Fruit fly (Drosophila melanogaster): ENCODE measurements around the gene alpha-Est4.

Gene alpha-Est4

DNA sequence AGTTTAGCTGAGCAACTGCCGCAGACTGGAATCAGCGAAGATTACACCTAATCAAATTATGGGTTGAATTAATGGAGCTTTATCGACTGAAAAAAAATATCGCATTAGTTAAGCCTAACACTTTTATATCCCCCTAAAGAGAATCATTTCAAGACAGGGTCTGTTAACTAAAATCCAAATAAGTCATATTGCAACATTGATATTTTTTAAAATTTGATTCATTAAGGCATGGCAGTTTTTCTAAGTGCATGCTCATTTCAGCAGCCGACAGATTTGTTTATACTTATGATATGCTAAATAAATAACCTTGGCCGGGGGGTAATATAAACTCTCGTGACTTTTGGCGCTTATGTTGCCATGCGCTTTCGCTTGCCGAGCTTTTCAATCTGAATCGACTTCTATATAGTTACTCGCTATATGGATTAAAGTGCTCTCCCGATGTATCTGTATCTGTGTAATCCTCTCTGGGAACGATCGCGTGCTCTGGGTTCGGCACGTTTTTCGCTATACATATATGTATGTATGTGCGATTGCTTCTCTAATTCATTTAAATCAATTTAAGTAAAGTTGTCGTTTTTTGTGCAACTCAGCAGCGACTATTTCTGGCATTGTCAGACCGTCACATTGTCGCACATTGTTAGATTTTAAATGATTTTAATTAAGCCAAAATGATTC lies 32.0 kb downstream of the alpha-Est4 start (continued):
- TF ChIP-seq jing (GFP tag; optimal IDR thresholded peaks at IDR 0.05) = peak; percentile 42
- TF ChIP-seq sqz (GFP tag; optimal IDR thresholded peaks at IDR 0.05) = no peak
- TF ChIP-seq ssp (GFP tag; IDR thresholded peaks at IDR 0.05) = peak; percentile 62; the same call in 1 of the 2 replicates
- no peak for TF ChIP-seq CG7745 (tag; optimal IDR thresholded peaks at IDR 0.05)
- TF ChIP-seq wek (GFP tag; optimal IDR thresholded peaks at IDR 0.05) = no peak
- TF ChIP-seq CG2120 (GFP tag; optimal IDR thresholded peaks at IDR 0.05) = peak; percentile 98
- no peak for TF ChIP-seq gcm (GFP tag; optimal IDR thresholded peaks at IDR 0.05)
- TF ChIP-seq cwo (GFP tag; optimal IDR thresholded peaks at IDR 0.05) = peak; percentile 98
- peak; percentile 86 for TF ChIP-seq CG12744 (GFP tag; optimal IDR thresholded peaks at IDR 0.05)
- TF ChIP-seq run (tag; optimal IDR thresholded peaks at IDR 0.05) = peak; percentile 10
- TF ChIP-seq ems (GFP tag; optimal IDR thresholded peaks at IDR 0.05) = peak; percentile 87
- TF ChIP-seq ash1 (GFP tag; optimal IDR thresholded peaks at IDR 0.05) = peak; percentile 18
- TF ChIP-seq CG13624 (GFP tag; optimal IDR thresholded peaks at IDR 0.05) = peak; percentile 96
- no peak for TF ChIP-seq fd102C (GFP tag; optimal IDR thresholded peaks at IDR 0.05)
- peak; percentile 64 for TF ChIP-seq CG9876 (GFP tag; optimal IDR thresholded peaks at IDR 0.05)
- TF ChIP-seq zfh2 (GFP tag; optimal IDR thresholded peaks at IDR 0.05) = peak; percentile 93
- peak; percentile 93 for TF ChIP-seq Dip3 (GFP tag; optimal IDR thresholded peaks at IDR 0.05)
- no peak for TF ChIP-seq CG16813 (GFP tag; IDR thresholded peaks at IDR 0.05; ENCODE audit: partially characterized antibody)
- no peak; the same call in 2 of the 3 replicates for TF ChIP-seq gce (GFP tag; IDR thresholded peaks at IDR 0.05)
- TF ChIP-seq CG4282 (GFP tag; optimal IDR thresholded peaks at IDR 0.05) = peak; percentile 30
- TF ChIP-seq ftz-f1 (GFP tag; optimal IDR thresholded peaks at IDR 0.05) = peak; percentile 88
- TF ChIP-seq CG10979 (tag; optimal IDR thresholded peaks at IDR 0.05) = no peak
- TF ChIP-seq stwl (tag; optimal IDR thresholded peaks at IDR 0.05) = no peak
- peak; percentile 66 for TF ChIP-seq Usf (GFP tag; optimal IDR thresholded peaks at IDR 0.05)
- peak; percentile 17 for TF ChIP-seq Sox100B (GFP tag; optimal IDR thresholded peaks at IDR 0.05)
- peak; percentile 94 for TF ChIP-seq lilli (GFP tag; optimal IDR thresholded peaks at IDR 0.05)
- TF ChIP-seq Hand (GFP tag; optimal IDR thresholded peaks at IDR 0.05) = peak; percentile 71
- peak; percentile 64 for TF ChIP-seq nmo (GFP tag; optimal IDR thresholded peaks at IDR 0.05)
- peak; percentile 80 for TF ChIP-seq MBD-R2 (GFP tag; IDR thresholded peaks at IDR 0.05)
- peak; percentile 78 for TF ChIP-seq Chrac-16 (GFP tag; optimal IDR thresholded peaks at IDR 0.05)
- TF ChIP-seq CG7839 (tag; optimal IDR thresholded peaks at IDR 0.05) = peak; percentile 89
- peak; percentile 82 for TF ChIP-seq Max (GFP tag; optimal IDR thresholded peaks at IDR 0.05)
- no peak for TF ChIP-seq CG1529 (GFP tag; optimal IDR thresholded peaks at IDR 0.05)
- TF ChIP-seq Bteb2 (GFP tag; optimal IDR thresholded peaks at IDR 0.05) = peak; percentile 94
- TF ChIP-seq CG7372 (GFP tag; IDR thresholded peaks at IDR 0.05) = peak; percentile 78
- no peak; the same call in 2 of the 3 replicates for TF ChIP-seq otp (GFP tag; IDR thresholded peaks at IDR 0.05)
- peak; percentile 78 for TF ChIP-seq ranshi (GFP tag; IDR thresholded peaks at IDR 0.05)
- TF ChIP-seq dmrt99B (tag; optimal IDR thresholded peaks at IDR 0.05) = peak; percentile 68
- TF ChIP-seq chn (GFP tag; optimal IDR thresholded peaks at IDR 0.05) = peak; percentile 23
- TF ChIP-seq CG11247 (GFP tag; IDR thresholded peaks at IDR 0.05) = peak; percentile 88
- TF ChIP-seq Sry-δ (GFP tag; optimal IDR thresholded peaks at IDR 0.05) = peak; percentile 56
- peak; percentile 69 for TF ChIP-seq CG18476 (GFP tag; optimal IDR thresholded peaks at IDR 0.05)
- no peak for TF ChIP-seq Blimp-1 (GFP tag; optimal IDR thresholded peaks at IDR 0.05)
- TF ChIP-seq CG15269 (tag; optimal IDR thresholded peaks at IDR 0.05) = peak; percentile 86
- peak; percentile 77 for TF ChIP-seq CG17385 (GFP tag; optimal IDR thresholded peaks at IDR 0.05)
- TF ChIP-seq CG7987 (GFP tag; optimal IDR thresholded peaks at IDR 0.05) = peak; percentile 63
- TF ChIP-seq ttk (GFP tag; IDR thresholded peaks at IDR 0.05) = no peak
- TF ChIP-seq exex (tag; optimal IDR thresholded peaks at IDR 0.05) = peak; percentile 64
- peak; percentile 3 for TF ChIP-seq Hey (tag; optimal IDR thresholded peaks at IDR 0.05)

All from whole organism, embryonic.